Worm (Caenorhabditis elegans): ENCODE data around the gene rfk-1.

DNA sequence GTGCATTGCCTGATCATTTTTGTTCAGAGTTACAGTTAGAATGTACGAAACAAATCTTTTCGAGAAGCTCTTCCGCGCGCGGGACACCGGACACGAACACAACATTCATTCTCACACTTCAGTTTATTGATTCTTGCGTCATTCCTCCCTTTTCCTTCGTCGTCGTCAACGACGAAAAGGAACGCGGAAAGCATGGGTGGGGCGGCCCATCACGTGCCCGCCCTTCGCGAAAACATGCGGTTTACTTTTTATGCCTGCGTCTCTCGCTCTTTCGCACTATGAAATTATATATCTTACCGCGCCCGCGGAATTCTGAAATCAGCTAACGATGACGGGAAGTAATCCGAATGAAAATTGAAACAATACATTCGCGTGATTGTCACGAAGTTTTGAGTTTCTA lies 28.7 kb downstream of the rfk-1 start:
- TF ChIP-seq nhr-28 (tag; optimal IDR thresholded peaks at IDR 0.05): no peak
- peak; percentile 7 for TF ChIP-seq lin-15B (tag; optimal IDR thresholded peaks at IDR 0.05)
- no peak for TF ChIP-seq unc-62 (GFP tag; optimal IDR thresholded peaks at IDR 0.05)
- no peak for TF ChIP-seq nhr-76 (tag; optimal IDR thresholded peaks at IDR 0.05)
- TF ChIP-seq elt-1 (tag; optimal IDR thresholded peaks at IDR 0.05): no peak
- no peak for TF ChIP-seq skn-1 (tag; optimal IDR thresholded peaks at IDR 0.05)
- TF ChIP-seq jun-1 (tag; optimal IDR thresholded peaks at IDR 0.05): no peak
- TF ChIP-seq unc-39 (tag; optimal IDR thresholded peaks at IDR 0.05): no peak
- TF ChIP-seq ceh-82 (tag; optimal IDR thresholded peaks at IDR 0.05): no peak
- no peak for TF ChIP-seq fos-1 (tag; optimal IDR thresholded peaks at IDR 0.05)
